Fruit fly (Drosophila melanogaster) whole organism, embryonic: ENCODE results near the gene dgt1.

ENCODE experiments used
- ATbp ChIP-seq: fragments of 200-800 bp; sonication (Bioruptor generic); optimal IDR thresholded peaks from 2 replicates; lab custom pipeline; 2017; ENCODE audit warnings: missing biosample characterization, mild to moderate bottlenecking, missing genetic modification characterization, missing genetic modification reagents
- Adf1 ChIP-seq: fragments of 200-800 bp; sonication (Bioruptor generic); IDR thresholded peaks from 2 replicates; pipeline ENCODE4 v1.3.6; 2022; ENCODE audit warnings: missing biosample characterization, missing genetic modification characterization
- CG10979 ChIP-seq: fragments of 200-800 bp; sonication (Bioruptor generic); optimal IDR thresholded peaks from 2 replicates; lab custom pipeline; 2018; ENCODE audit warnings: missing biosample characterization, mild to moderate bottlenecking, missing genetic modification characterization, moderate library complexity
- CG11085 ChIP-seq: fragments of 200-800 bp; sonication (Bioruptor generic); IDR thresholded peaks from 2 replicates; pipeline ENCODE4 v1.3.6; 2022; ENCODE audit warnings: missing biosample characterization, missing genetic modification characterization
- CG11093 ChIP-seq: fragments of 200-800 bp; sonication (Bioruptor generic); IDR thresholded peaks from 3 replicates; pipeline ENCODE4 v1.3.6; 2022; ENCODE audit warnings: missing biosample characterization, missing genetic modification characterization
- CG12236 ChIP-seq: fragments of 200-800 bp; sonication (Bioruptor generic); optimal IDR thresholded peaks from 2 replicates; lab custom pipeline; 2016; ENCODE audit warnings: missing biosample characterization, missing genetic modification characterization
- CG15073 ChIP-seq: fragments of 200-800 bp; sonication (Bioruptor generic); optimal IDR thresholded peaks from 2 replicates; lab custom pipeline; 2016; ENCODE audit warnings: missing biosample characterization, missing genetic modification characterization
- CG2889 ChIP-seq: fragments of 200-800 bp; sonication (Bioruptor generic); IDR thresholded peaks from 3 replicates; pipeline ENCODE4 v1.3.6; 2022; ENCODE audit warnings: missing biosample characterization, missing genetic modification characterization
- CG30020 ChIP-seq: fragments of 200-800 bp; optimal IDR thresholded peaks from 2 replicates; lab custom pipeline; 2019; ENCODE audit warnings: missing biosample characterization, mild to moderate bottlenecking, missing genetic modification characterization, moderate library complexity
- CG34224 ChIP-seq: fragments of 200-800 bp; sonication (Bioruptor generic); IDR thresholded peaks from 3 replicates; pipeline ENCODE4 v1.3.6; 2022; ENCODE audit warnings: missing biosample characterization, missing genetic modification characterization; ENCODE audit not compliant: partially characterized antibody
- CG4282 ChIP-seq: fragments of 200-800 bp; sonication (Bioruptor generic); optimal IDR thresholded peaks from 2 replicates; lab custom pipeline; 2016; ENCODE audit warnings: missing biosample characterization, missing genetic modification characterization
- CG43689 ChIP-seq: fragments of 200-800 bp; sonication (Bioruptor generic); IDR thresholded peaks from 2 replicates; pipeline ENCODE4 v1.3.6; 2022; ENCODE audit warnings: missing biosample characterization, missing genetic modification characterization
- CG6175 ChIP-seq: fragments of 200-800 bp; sonication (Bioruptor generic); IDR thresholded peaks from 3 replicates; pipeline ENCODE4 v1.3.6; 2022; ENCODE audit warnings: missing biosample characterization, missing genetic modification characterization
- CG6765 ChIP-seq: fragments of 200-800 bp; sonication (Bioruptor generic); optimal IDR thresholded peaks from 3 replicates; lab custom pipeline; 2017; ENCODE audit warnings: missing biosample characterization, mild to moderate bottlenecking, missing genetic modification characterization
- CG6791 ChIP-seq: fragments of 200-800 bp; sonication (Bioruptor generic); IDR thresholded peaks from 3 replicates; pipeline ENCODE4 v1.3.6; 2022; ENCODE audit warnings: missing biosample characterization, missing genetic modification characterization; ENCODE audit not compliant: partially characterized antibody
- CG8089 ChIP-seq: fragments of 200-800 bp; sonication (Bioruptor generic); optimal IDR thresholded peaks from 3 replicates; lab custom pipeline; 2016; ENCODE audit warnings: missing biosample characterization, missing genetic modification characterization
- CG8765 ChIP-seq: fragments of 200-800 bp; sonication (Bioruptor generic); IDR thresholded peaks from 2 replicates; pipeline ENCODE4 v1.3.6; 2022; ENCODE audit warnings: missing biosample characterization, missing genetic modification characterization
- CG8924 ChIP-seq: fragments of 200-800 bp; optimal IDR thresholded peaks from 3 replicates; lab custom pipeline; 2019; ENCODE audit warnings: missing biosample characterization, mild to moderate bottlenecking, missing genetic modification characterization, moderate library complexity
- CG9215 ChIP-seq: fragments of 200-800 bp; sonication (Bioruptor generic); IDR thresholded peaks from 2 replicates; pipeline ENCODE4 v1.3.6; 2022; ENCODE audit warnings: missing biosample characterization, missing genetic modification characterization
- CkIIα-i1 ChIP-seq: fragments of 200-800 bp; sonication (Bioruptor generic); IDR thresholded peaks from 2 replicates; pipeline ENCODE4 v1.3.6; 2022; ENCODE audit warnings: missing biosample characterization, missing genetic modification characterization
- CoRest ChIP-seq: fragments of 200-800 bp; sonication (Bioruptor generic); optimal IDR thresholded peaks from 3 replicates; lab custom pipeline; 2018; ENCODE audit warnings: missing biosample characterization, mild to moderate bottlenecking, missing genetic modification characterization, moderate library complexity
- Drgx ChIP-seq: fragments of 200-800 bp; sonication (Bioruptor generic); IDR thresholded peaks from 2 replicates; pipeline ENCODE4 v1.3.6; 2022; ENCODE audit warnings: missing biosample characterization, missing genetic modification characterization
- Ets97D ChIP-seq: fragments of 200-800 bp; sonication (Bioruptor generic); optimal IDR thresholded peaks from 3 replicates; lab custom pipeline; 2016; ENCODE audit warnings: missing biosample characterization, missing genetic modification characterization
- Hr78 ChIP-seq, 2 experiments: fragments of 200-800 bp in 1 of 2; fragments of >200 bp in 1 of 2; sonication (Bioruptor generic) in 1 of 2; optimal IDR thresholded peaks; 2 replicates each; lab custom pipeline; 2017 to 2019; ENCODE audit warnings: missing biosample characterization in 2 of 2, missing genetic modification characterization in 2 of 2, mild to moderate bottlenecking in 1 of 2, moderate library complexity in 1 of 2
- Kr ChIP-seq: fragments of 200-800 bp; sonication (Bioruptor generic); optimal IDR thresholded peaks from 2 replicates; lab custom pipeline; 2017; ENCODE audit warnings: missing biosample characterization, mild to moderate bottlenecking, missing genetic modification characterization
- Sox100B ChIP-seq: fragments of 200-800 bp; sonication (Bioruptor generic); optimal IDR thresholded peaks from 3 replicates; lab custom pipeline; 2018; ENCODE audit warnings: missing biosample characterization, mild to moderate bottlenecking, missing genetic modification characterization
- Vsx1 ChIP-seq: fragments of 200-800 bp; sonication (Bioruptor generic); optimal IDR thresholded peaks from 2 replicates; lab custom pipeline; 2017; ENCODE audit warnings: missing biosample characterization, mild to moderate bottlenecking, missing genetic modification characterization, missing genetic modification reagents
- abd-A ChIP-seq: fragments of 200-800 bp; sonication (Bioruptor generic); optimal IDR thresholded peaks from 3 replicates; lab custom pipeline; 2019; ENCODE audit warnings: missing biosample characterization, mild to moderate bottlenecking, missing genetic modification characterization, moderate library complexity
- al ChIP-seq: fragments of 200-800 bp; sonication (Bioruptor generic); IDR thresholded peaks from 2 replicates; pipeline ENCODE4 v1.3.6; 2022; ENCODE audit warnings: missing biosample characterization, missing genetic modification characterization
- az2 ChIP-seq: fragments of 200-800 bp; sonication (Bioruptor generic); optimal IDR thresholded peaks from 3 replicates; lab custom pipeline; 2016; ENCODE audit warnings: missing biosample characterization, missing genetic modification characterization
- croc ChIP-seq: fragments of 200-800 bp; sonication (Bioruptor generic); conservative IDR thresholded peaks from 3 replicates; pipeline ENCODE4 v1.3.6; 2022; ENCODE audit warnings: missing biosample characterization, missing genetic modification characterization
- ewg ChIP-seq: fragments of 200-800 bp; sonication (Bioruptor generic); optimal IDR thresholded peaks from 3 replicates; lab custom pipeline; 2017; ENCODE audit warnings: mild to moderate bottlenecking, missing biosample characterization, missing genetic modification reagents, missing genetic modification characterization
- gcm2 ChIP-seq: fragments of 200-800 bp; sonication (Bioruptor generic); optimal IDR thresholded peaks from 2 replicates; lab custom pipeline; 2016; ENCODE audit warnings: missing biosample characterization, missing genetic modification characterization
- gro ChIP-seq: fragments of 200-800 bp; sonication (Bioruptor generic); optimal IDR thresholded peaks from 2 replicates; lab custom pipeline; 2016; ENCODE audit warnings: missing biosample characterization, missing genetic modification characterization
- vvl ChIP-seq: fragments of 200-800 bp; sonication (Bioruptor generic); IDR thresholded peaks from 2 replicates; pipeline ENCODE4 v1.3.6; 2022; ENCODE audit warnings: missing biosample characterization, missing genetic modification characterization
- wek ChIP-seq: fragments of 200-800 bp; sonication (Bioruptor generic); optimal IDR thresholded peaks from 3 replicates; lab custom pipeline; 2018; ENCODE audit warnings: missing biosample characterization, mild to moderate bottlenecking, missing genetic modification characterization, moderate library complexity

The dgt1 gene

dm6 chr3R:29841293-29841791, 15.9 kb downstream of the dgt1 start, which contains the start of gene Cad99C (continued):
- TF ChIP-seq CG12236 = no peak
- TF ChIP-seq CG43689 (GFP tag; lab: Robert Waterston, UW) = no peak
- no peak for TF ChIP-seq CG11093 (GFP tag; lab: Robert Waterston, UW)
- TF ChIP-seq CoRest = no peak
- TF ChIP-seq Hr78 (GFP tag; optimal IDR thresholded peaks at IDR 0.05; lab: Kevin White, UChicago) = peak in 1 of 2 experiments; percentile 27
- TF ChIP-seq CG2889 (GFP tag; lab: Robert Waterston, UW) = no peak
- TF ChIP-seq CG9215 = no peak
- TF ChIP-seq Vsx1 (GFP tag; lab: Kevin White, UChicago) = peak; percentile 51
- TF ChIP-seq Adf1 (GFP tag; lab: Robert Waterston, UW) = peak; percentile 36; the same call in 1 of the 2 replicates
- peak; percentile 22; the same call in 1 of the 3 replicates for TF ChIP-seq CG6791 (GFP tag; lab: Robert Waterston, UW)
- no peak for TF ChIP-seq Sox100B (GFP tag; lab: Kevin White, UChicago)
- TF ChIP-seq croc = no peak
- TF ChIP-seq, all 482 proteins: peak for 71

dm6 chr3R:29839707-29840311, 17.5 kb downstream of the dgt1 start:
- no peak for TF ChIP-seq abd-A
- TF ChIP-seq CG34224 (GFP tag; lab: Robert Waterston, UW) = no peak
- TF ChIP-seq gro (GFP tag; lab: Kevin White, UChicago) = no peak
- no peak for TF ChIP-seq CG15073 (GFP tag; lab: Kevin White, UChicago)
- no peak for TF ChIP-seq ATbp (GFP tag; lab: Kevin White, UChicago)
- no peak for TF ChIP-seq CkIIα-i1 (GFP tag; lab: Robert Waterston, UW)
- no peak for TF ChIP-seq CG8089 (GFP tag; lab: Kevin White, UChicago)
- no peak for TF ChIP-seq CG8765
- no peak for TF ChIP-seq CG4282 (GFP tag; lab: Kevin White, UChicago)
- no peak for TF ChIP-seq Hr78 (GFP tag; optimal IDR thresholded peaks at IDR 0.05; lab: Kevin White, UChicago)
- no peak for TF ChIP-seq CG6765
- TF ChIP-seq CG11085 (GFP tag; lab: Robert Waterston, UW) = no peak
- TF ChIP-seq al (GFP tag; lab: Robert Waterston, UW) = no peak
- no peak for TF ChIP-seq az2 (GFP tag; lab: Kevin White, UChicago)
- no peak for TF ChIP-seq Kr
- no peak for TF ChIP-seq Ets97D
- no peak for TF ChIP-seq CG8924 (tag; lab: Kevin White, UChicago)
- no peak for TF ChIP-seq gcm2 (GFP tag; lab: Kevin White, UChicago)
- TF ChIP-seq wek = no peak

- peak; percentile 0 for TF ChIP-seq CG10979 (tag; lab: Kevin White, UChicago)
- TF ChIP-seq CG6175 (GFP tag; lab: Robert Waterston, UW) = no peak
- no peak for TF ChIP-seq CG30020
- TF ChIP-seq, all 482 proteins: peak for 1
Observed at dm6 chr3R:29838751-29839150, 18.5 kb downstream of the dgt1 start.

- no peak for TF ChIP-seq ewg (GFP tag; lab: Kevin White, UChicago)
- TF ChIP-seq Drgx (GFP tag; lab: Robert Waterston, UW) = peak; percentile 59
- TF ChIP-seq vvl (GFP tag; lab: Robert Waterston, UW) = peak; percentile 56; the same call in 1 of the 2 replicates
Observed at dm6 chr3R:29837771-29838170, 19.5 kb downstream of the dgt1 start.
